Worm (Caenorhabditis elegans) whole organism, L4 larva: ENCODE measurements around the gene ppk-2.

Experiments
- D1046.2 ChIP-seq: fragments of 200-800 bp; sonication (Bioruptor generic); IDR thresholded peaks from 2 replicates; pipeline ENCODE4 v1.3.6; 2022; ENCODE audit warnings: missing genetic modification characterization, missing compliant biosample characterization
- F26F4.8 ChIP-seq: fragments of 200-800 bp; sonication (Bioruptor generic); conservative IDR thresholded peaks from 2 replicates; pipeline ENCODE4 v1.3.6; 2022; ENCODE audit warnings: missing genetic modification characterization, missing compliant biosample characterization
- F37D6.2 ChIP-seq: sonication (generic microtip); optimal IDR thresholded peaks from 2 replicates; lab custom pipeline; 2016; ENCODE audit warnings: mild to moderate bottlenecking, missing genetic modification characterization, missing compliant biosample characterization
- T20F7.1 ChIP-seq: fragments of 200-800 bp; sonication (Bioruptor generic); optimal IDR thresholded peaks from 2 replicates; lab custom pipeline; 2018; ENCODE audit warnings: mild to moderate bottlenecking, missing genetic modification characterization, missing compliant biosample characterization
- ZK546.5 ChIP-seq, 2 experiments: sonication (generic microtip); optimal IDR thresholded peaks; 2 replicates each; lab custom pipeline; 2017; ENCODE audit warnings: missing biosample characterization in 2 of 2, missing genetic modification characterization in 2 of 2
- aha-1 ChIP-seq: fragments of 150-350 bp; peaks from one replicate; lab custom pipeline; 2014; ENCODE audit warnings: missing biosample characterization, missing genetic modification characterization
- arid-1 ChIP-seq: fragments of 200-800 bp; sonication (Bioruptor generic); conservative IDR thresholded peaks from 2 replicates; pipeline ENCODE4 v1.3.6; 2022; ENCODE audit warnings: missing genetic modification reagents, missing genetic modification characterization, missing compliant biosample characterization
- ceh-28 ChIP-seq: fragments of 150-350 bp; optimal IDR thresholded peaks from 2 replicates; lab custom pipeline; 2014; ENCODE audit warnings: missing biosample characterization, missing genetic modification reagents, missing genetic modification characterization
- ceh-32 ChIP-seq: sonication (generic microtip); optimal IDR thresholded peaks from 2 replicates; lab custom pipeline; 2016; ENCODE audit warnings: mild to moderate bottlenecking, missing genetic modification characterization, missing compliant biosample characterization; ENCODE audit not compliant: poor library complexity
- ceh-62 ChIP-seq: sonication (generic microtip); optimal IDR thresholded peaks from 2 replicates; lab custom pipeline; 2017; ENCODE audit warnings: missing biosample characterization, missing genetic modification characterization
- cey-2 ChIP-seq: sonication (generic microtip); optimal IDR thresholded peaks from 3 replicates; lab custom pipeline; 2017; ENCODE audit warnings: missing genetic modification characterization, mild to moderate bottlenecking, missing compliant biosample characterization, antibody characterized with exemption, borderline replicate concordance; ENCODE audit not compliant: insufficient read depth
- daf-16 ChIP-seq, 3 experiments: sonication (generic microtip); optimal IDR thresholded peaks; 2 replicates each; lab custom pipeline; 2016 to 2017; ENCODE audit warnings: missing genetic modification characterization in 3 of 3, missing genetic modification reagents in 3 of 3, mild to moderate bottlenecking in 2 of 3, missing compliant biosample characterization in 2 of 3, missing biosample characterization in 1 of 3, moderate library complexity in 1 of 3
- daf-19 ChIP-seq: fragments of 200-800 bp; sonication (Bioruptor generic); conservative IDR thresholded peaks from 2 replicates; pipeline ENCODE4 v1.3.6; 2022; ENCODE audit warnings: missing genetic modification characterization, missing compliant biosample characterization
- dmd-6 ChIP-seq: fragments of 200-800 bp; sonication (Bioruptor generic); IDR thresholded peaks from 2 replicates; pipeline ENCODE4 v1.3.6; 2022; ENCODE audit warnings: missing genetic modification reagents, missing genetic modification characterization, missing compliant biosample characterization
- dve-1 ChIP-seq: sonication (generic microtip); optimal IDR thresholded peaks from 2 replicates; lab custom pipeline; 2017; ENCODE audit warnings: antibody characterized with exemption, mild to moderate bottlenecking, missing genetic modification characterization, missing compliant biosample characterization; ENCODE audit not compliant: insufficient read depth
- egl-43 ChIP-seq: fragments of 200-800 bp; sonication (Bioruptor generic); IDR thresholded peaks from 2 replicates; pipeline ENCODE4 v1.3.6; 2022; ENCODE audit warnings: missing genetic modification reagents, missing genetic modification characterization, missing compliant biosample characterization
- hlh-11 ChIP-seq: fragments of 200-800 bp; sonication (Bioruptor generic); optimal IDR thresholded peaks from 2 replicates; lab custom pipeline; 2018; ENCODE audit warnings: mild to moderate bottlenecking, missing genetic modification characterization, missing compliant biosample characterization
- jun-1 ChIP-seq: fragments of 150-350 bp; optimal IDR thresholded peaks from 2 replicates; lab custom pipeline; 2014; ENCODE audit warnings: missing biosample characterization, missing genetic modification reagents, missing genetic modification characterization
- lin-15B ChIP-seq: fragments of 150-350 bp; sonication (generic microtip); optimal IDR thresholded peaks from 3 replicates; lab custom pipeline; 2014; ENCODE audit warnings: missing biosample characterization, missing genetic modification characterization
- lin-29 ChIP-seq: fragments of 200-800 bp; sonication (Bioruptor generic); IDR thresholded peaks from 2 replicates; pipeline ENCODE4 v1.3.6; 2022; ENCODE audit warnings: missing genetic modification reagents, missing genetic modification characterization, missing compliant biosample characterization
- lin-38 ChIP-seq: fragments of 200-800 bp; sonication (Bioruptor generic); IDR thresholded peaks from 2 replicates; pipeline ENCODE4 v1.3.6; 2022; ENCODE audit warnings: missing genetic modification reagents, missing genetic modification characterization, missing compliant biosample characterization
- madf-9 ChIP-seq: fragments of 200-800 bp; sonication (Bioruptor generic); conservative IDR thresholded peaks from 2 replicates; pipeline ENCODE4 v1.3.6; 2022; ENCODE audit warnings: missing genetic modification reagents, missing genetic modification characterization, missing compliant biosample characterization
- mep-1 ChIP-seq: fragments of 150-350 bp; sonication (generic microtip); optimal IDR thresholded peaks from 3 replicates; lab custom pipeline; 2014; ENCODE audit warnings: missing biosample characterization, missing genetic modification characterization
- mxl-2 ChIP-seq: fragments of 200-800 bp; sonication (Bioruptor generic); conservative IDR thresholded peaks from 2 replicates; pipeline ENCODE4 v1.3.6; 2022; ENCODE audit warnings: missing genetic modification reagents, missing genetic modification characterization, missing compliant biosample characterization
- mxl-3 ChIP-seq: fragments of 200-800 bp; sonication (Bioruptor generic); optimal IDR thresholded peaks from 2 replicates; lab custom pipeline; 2018; ENCODE audit warnings: mild to moderate bottlenecking, missing genetic modification characterization, missing compliant biosample characterization
- nhr-111 ChIP-seq: fragments of 200-800 bp; sonication (Bioruptor generic); optimal IDR thresholded peaks from 2 replicates; lab custom pipeline; 2018; ENCODE audit warnings: mild to moderate bottlenecking, missing genetic modification characterization, missing compliant biosample characterization
- nhr-28 ChIP-seq: fragments of 150-350 bp; optimal IDR thresholded peaks from 2 replicates; lab custom pipeline; 2014; ENCODE audit warnings: missing biosample characterization, missing genetic modification characterization
- nhr-42 ChIP-seq: fragments of 200-800 bp; sonication (Bioruptor generic); IDR thresholded peaks from 2 replicates; pipeline ENCODE4 v1.3.6; 2022; ENCODE audit warnings: missing genetic modification characterization, missing compliant biosample characterization
- nhr-77 ChIP-seq: fragments of 150-350 bp; optimal IDR thresholded peaks from 2 replicates; lab custom pipeline; 2014; ENCODE audit warnings: missing biosample characterization, missing genetic modification characterization
- php-3 ChIP-seq: fragments of 200-800 bp; sonication (Bioruptor generic); IDR thresholded peaks from 2 replicates; pipeline ENCODE4 v1.3.6; 2022; ENCODE audit warnings: missing genetic modification reagents, missing genetic modification characterization, missing compliant biosample characterization
- pqm-1 ChIP-seq: sonication (generic microtip); optimal IDR thresholded peaks from 2 replicates; lab custom pipeline; 2017; ENCODE audit warnings: missing biosample characterization, missing genetic modification characterization
- saeg-2 ChIP-seq: fragments of 200-800 bp; sonication (Bioruptor generic); IDR thresholded peaks from 2 replicates; pipeline ENCODE4 v1.3.6; 2022; ENCODE audit warnings: missing genetic modification reagents, missing genetic modification characterization, missing compliant biosample characterization
- sdz-12 ChIP-seq: fragments of 200-800 bp; sonication (Bioruptor generic); optimal IDR thresholded peaks from 2 replicates; lab custom pipeline; 2018; ENCODE audit warnings: mild to moderate bottlenecking, missing genetic modification characterization, missing compliant biosample characterization
- skn-1 ChIP-seq: fragments of 150-350 bp; optimal IDR thresholded peaks from 2 replicates; lab custom pipeline; 2014; ENCODE audit warnings: missing biosample characterization, missing genetic modification characterization
- snpc-4 ChIP-seq: fragments of 150-350 bp; optimal IDR thresholded peaks from 2 replicates; lab custom pipeline; 2014; ENCODE audit warnings: missing biosample characterization, missing genetic modification characterization
- tag-97 ChIP-seq: fragments of 200-800 bp; sonication (Bioruptor generic); IDR thresholded peaks from 2 replicates; pipeline ENCODE4 v1.3.6; 2022; ENCODE audit warnings: missing genetic modification characterization, missing compliant biosample characterization
- unc-130 ChIP-seq: sonication (generic microtip); optimal IDR thresholded peaks from 2 replicates; lab custom pipeline; 2016; ENCODE audit warnings: missing genetic modification reagents, missing genetic modification characterization, missing compliant biosample characterization
- zip-11 ChIP-seq: fragments of 200-800 bp; sonication (Bioruptor generic); IDR thresholded peaks from 2 replicates; pipeline ENCODE4 v1.3.6; 2022; ENCODE audit warnings: missing genetic modification characterization, missing compliant biosample characterization

The ppk-2 gene

DNA sequence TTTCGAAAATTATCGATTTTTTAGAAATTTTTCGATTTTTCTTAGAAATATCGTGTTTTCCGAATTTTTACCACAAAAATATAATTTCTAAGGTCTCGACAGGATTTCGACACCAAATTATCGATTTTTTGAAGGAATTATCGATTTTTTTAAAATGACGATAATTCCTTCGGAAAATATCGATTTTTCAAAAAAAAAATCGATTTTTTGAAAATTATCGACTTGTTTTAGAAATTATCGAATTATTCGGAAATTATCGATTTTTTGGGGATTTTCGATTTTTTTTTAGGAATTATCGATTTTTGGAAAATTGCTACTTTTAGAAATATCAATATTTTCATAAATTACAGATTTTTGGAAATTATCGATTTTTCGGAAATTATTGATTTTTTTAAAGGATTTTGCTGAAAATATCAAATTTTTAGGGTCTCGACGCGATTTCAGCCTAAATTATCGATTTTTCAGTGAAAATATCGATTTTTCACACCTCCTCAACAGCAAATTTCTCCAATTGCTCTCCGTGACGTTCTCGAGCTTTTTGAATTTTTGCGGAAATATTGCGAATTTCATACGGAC lies 10.6 kb downstream of the ppk-2 start:
- TF ChIP-seq nhr-42 (GFP tag; lab: Robert Waterston, UW), result no peak
- TF ChIP-seq ceh-28, result peak; percentile 100

DNA sequence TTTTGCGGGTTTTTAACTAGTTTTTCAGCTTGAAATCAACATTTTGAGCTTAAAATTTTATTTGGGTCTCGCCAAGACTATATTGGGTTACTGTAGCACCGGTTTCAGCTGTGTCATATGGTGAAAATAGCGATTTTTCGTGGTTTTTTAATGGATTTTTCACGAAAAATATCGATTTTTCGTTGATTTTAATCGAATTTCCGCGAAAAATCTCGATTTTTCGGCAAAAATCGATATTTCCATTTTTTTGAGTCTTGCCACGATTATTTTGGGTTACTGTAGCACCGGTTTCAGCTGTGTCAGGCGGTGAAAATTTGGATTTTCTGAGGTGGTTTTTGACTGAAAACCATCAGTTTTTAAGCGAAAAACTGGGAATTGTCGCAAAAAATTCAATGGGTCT lies 13.2 kb downstream of the ppk-2 start:
- TF ChIP-seq jun-1 (tag; lab: Kevin White, UChicago) (no peak), ceh-28 (peak; percentile 51)

DNA sequence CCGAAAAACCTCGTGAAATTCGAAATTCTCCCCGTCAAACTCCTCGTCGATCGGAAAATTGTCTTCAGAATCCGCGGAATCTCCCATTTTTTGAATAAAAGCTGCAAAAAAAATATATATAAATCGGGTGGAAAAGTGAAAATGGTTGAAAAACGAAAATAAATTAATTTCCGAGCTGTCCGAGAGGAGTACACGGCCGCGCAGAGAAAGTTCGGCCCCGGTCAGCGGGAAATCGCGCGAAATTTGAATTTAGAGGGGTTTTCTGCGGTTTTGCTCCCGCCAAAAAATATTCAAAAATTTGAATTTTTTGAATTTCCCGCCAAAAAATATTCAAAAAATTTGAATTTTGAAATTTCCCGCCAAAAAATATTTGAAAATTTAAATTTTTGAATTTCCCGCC lies 14.7 kb downstream of the ppk-2 start, which contains the start of gene Y48G9A.11:
Gene Y48G9A.11 (minus strand): TSS at position 101 of the 400 bp plus-strand sequence.
- TF ChIP-seq egl-43 (no peak), unc-130 (GFP tag; lab: Kevin White, UChicago) (no peak), lin-29 (GFP tag; lab: Robert Waterston, UW) (no peak), F37D6.2 (tag; lab: Kevin White, UChicago) (no peak), arid-1 (GFP tag; lab: Robert Waterston, UW) (no peak), ceh-32 (tag; lab: Kevin White, UChicago) (no peak), madf-9 (no peak), D1046.2 (GFP tag; lab: Robert Waterston, UW) (no peak), mxl-3 (no peak), tag-97 (no peak), ceh-62 (tag; lab: Kevin White, UChicago) (no peak), ZK546.5 (tag; optimal IDR thresholded peaks at IDR 0.05; lab: Kevin White, UChicago) (no peak), nhr-77 (tag; lab: Kevin White, UChicago) (no peak), snpc-4 (tag; lab: Kevin White, UChicago) (no peak), saeg-2 (GFP tag; lab: Robert Waterston, UW) (no peak), mxl-2 (GFP tag; lab: Robert Waterston, UW) (no peak), lin-15B (tag; lab: Kevin White, UChicago) (no peak), F26F4.8 (no peak), nhr-28 (no peak), zip-11 (GFP tag; lab: Robert Waterston, UW) (no peak)

DNA sequence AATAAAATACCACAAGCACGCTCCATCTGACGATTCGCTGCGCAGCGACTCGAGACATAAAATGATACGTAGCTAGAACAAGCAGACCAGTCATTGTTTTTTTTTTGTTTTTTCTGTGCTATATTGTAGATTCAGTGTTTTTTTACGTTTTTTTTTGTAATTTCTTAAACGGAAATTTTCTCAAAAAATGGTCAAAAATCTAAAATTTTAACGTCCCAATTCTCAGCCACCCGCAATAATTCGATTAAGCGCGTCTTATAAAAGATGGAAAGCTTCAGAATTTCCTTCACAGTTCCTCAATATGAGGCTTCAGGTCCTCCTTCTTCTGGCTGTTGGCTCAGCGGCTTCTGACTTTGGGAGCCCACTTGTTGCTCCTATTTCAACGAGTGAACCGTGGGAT lies 15.4 kb downstream of the ppk-2 start, which contains the start of gene Y48G9A.6:
Gene Y48G9A.6 (plus strand): TSS at position 301 of the 400 bp plus-strand sequence.
- TF ChIP-seq T20F7.1 (no peak), ZK546.5 (tag; optimal IDR thresholded peaks at IDR 0.05; lab: Kevin White, UChicago) (no peak), lin-38 (GFP tag; lab: Robert Waterston, UW) (no peak), skn-1 (no peak)

DNA sequence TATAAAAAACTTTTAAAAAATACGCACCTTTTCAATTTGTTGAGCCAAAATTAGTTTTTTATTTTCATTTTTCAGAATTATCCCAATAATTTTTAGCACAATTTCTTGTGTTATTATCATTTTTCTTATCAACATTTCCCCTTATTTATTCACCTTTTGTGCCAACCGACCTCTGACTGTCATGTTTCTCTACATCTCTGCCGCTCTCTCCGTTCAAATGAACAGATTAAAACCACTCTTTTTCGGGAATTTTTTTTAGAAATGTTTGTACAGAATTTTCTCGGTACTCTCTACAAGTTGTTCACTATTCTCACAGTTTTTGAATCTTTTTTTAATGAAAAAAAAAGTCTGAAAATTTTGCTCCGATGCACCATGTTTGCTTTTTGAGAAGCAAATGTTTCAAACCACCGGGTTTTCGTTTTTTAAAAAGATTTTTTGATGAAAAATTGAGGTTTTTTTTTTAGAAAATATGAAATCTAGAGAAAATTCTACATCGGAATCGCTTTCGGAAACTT lies 21.6 kb downstream of the ppk-2 start, which contains the start of gene frl-1:
Gene frl-1 (plus strand): TSS at position 465 of the 515 bp plus-strand sequence.
- peak; percentile 23; the same call in 1 of the 2 replicates for TF ChIP-seq dmd-6 (GFP tag; lab: Robert Waterston, UW)
- TF ChIP-seq daf-16 (GFP tag; optimal IDR thresholded peaks at IDR 0.05; lab: Kevin White, UChicago), result no peak
- peak; percentile 61 for TF ChIP-seq daf-16 (tag; optimal IDR thresholded peaks at IDR 0.05; lab: Kevin White, UChicago)
- no peak for TF ChIP-seq mxl-2 (GFP tag; lab: Robert Waterston, UW)
- TF ChIP-seq daf-19 (GFP tag; lab: Robert Waterston, UW), result no peak
- no peak for TF ChIP-seq nhr-42 (GFP tag; lab: Robert Waterston, UW)
- TF ChIP-seq cey-2 (tag; lab: Kevin White, UChicago), result no peak
- peak; percentile 40 for TF ChIP-seq dve-1 (tag; lab: Kevin White, UChicago)
- no peak for TF ChIP-seq nhr-111 (GFP tag; lab: Kevin White, UChicago)
- TF ChIP-seq nhr-28, result peak; percentile 60
- TF ChIP-seq mep-1 (tag; lab: Kevin White, UChicago), result no peak
- TF ChIP-seq hlh-11 (tag; lab: Kevin White, UChicago), result peak; percentile 11
- TF ChIP-seq sdz-12, result no peak
- peak; percentile 9 for TF ChIP-seq aha-1 (tag; lab: Kevin White, UChicago)
- TF ChIP-seq unc-130 (GFP tag; lab: Kevin White, UChicago), result no peak
- TF ChIP-seq php-3 (GFP tag; lab: Robert Waterston, UW), result no peak
- peak; percentile 82 for TF ChIP-seq pqm-1 (tag; lab: Kevin White, UChicago)
- TF ChIP-seq, all 104 proteins: peak for 7
